Fruit fly (Drosophila melanogaster) Kc167 (cell line): ENCODE data around the gene Tim17a1.
A peak's percentile ranks its signal among the peaks of the same experiment; 100 is the strongest.

ENCODE experiments used
- Myc ChIP-seq: fragments of >200 bp; optimal IDR thresholded peaks from 2 replicates; lab custom pipeline; 2017; ENCODE audit warnings: missing external identifiers
- Sin3A ChIP-seq: fragments of >200 bp; optimal IDR thresholded peaks from 2 replicates; lab custom pipeline; 2018; ENCODE audit warnings: missing external identifiers
- h ChIP-seq: fragments of >200 bp; optimal IDR thresholded peaks from 3 replicates; lab custom pipeline; 2018; ENCODE audit warnings: missing external identifiers
- insv ChIP-seq: fragments of >200 bp; optimal IDR thresholded peaks from 3 replicates; lab custom pipeline; 2018; ENCODE audit warnings: missing external identifiers
- psq ChIP-seq: fragments of >200 bp; optimal IDR thresholded peaks from 2 replicates; lab custom pipeline; 2017; ENCODE audit warnings: missing external identifiers
- ttk ChIP-seq: sonication (Bioruptor generic); optimal IDR thresholded peaks from 2 replicates; lab custom pipeline; 2017; ENCODE audit warnings: missing external identifiers

Gene Tim17a1

DNA sequence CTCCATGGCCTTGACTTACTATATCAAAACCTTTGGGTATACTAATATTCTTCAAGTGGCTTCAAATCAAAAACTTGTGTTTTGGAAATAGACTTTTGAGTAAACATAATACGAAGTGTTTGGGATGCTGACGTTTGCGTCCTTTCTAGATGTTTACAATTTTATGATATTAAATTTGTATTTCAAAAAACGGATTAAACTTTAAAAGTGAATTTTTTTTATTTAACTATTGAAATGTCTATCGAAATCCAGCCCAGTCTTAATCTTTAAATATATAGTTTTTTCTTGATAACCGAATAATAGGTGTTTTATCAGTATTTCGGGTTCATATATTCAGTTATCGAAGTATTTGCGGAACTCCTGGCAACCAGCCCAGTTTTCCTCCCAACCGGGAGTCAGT, at the start of gene Tim17a1:
Tim17a1 (minus strand) TSS at position 101 of the 400 bp plus-strand sequence.
- no peak for TF ChIP-seq ttk (lab: Kevin White, UChicago)
- no peak for TF ChIP-seq insv (lab: Kevin White, UChicago)
- no peak for TF ChIP-seq psq (lab: Kevin White, UChicago)
- TF ChIP-seq Myc (lab: Kevin White, UChicago): no peak

DNA sequence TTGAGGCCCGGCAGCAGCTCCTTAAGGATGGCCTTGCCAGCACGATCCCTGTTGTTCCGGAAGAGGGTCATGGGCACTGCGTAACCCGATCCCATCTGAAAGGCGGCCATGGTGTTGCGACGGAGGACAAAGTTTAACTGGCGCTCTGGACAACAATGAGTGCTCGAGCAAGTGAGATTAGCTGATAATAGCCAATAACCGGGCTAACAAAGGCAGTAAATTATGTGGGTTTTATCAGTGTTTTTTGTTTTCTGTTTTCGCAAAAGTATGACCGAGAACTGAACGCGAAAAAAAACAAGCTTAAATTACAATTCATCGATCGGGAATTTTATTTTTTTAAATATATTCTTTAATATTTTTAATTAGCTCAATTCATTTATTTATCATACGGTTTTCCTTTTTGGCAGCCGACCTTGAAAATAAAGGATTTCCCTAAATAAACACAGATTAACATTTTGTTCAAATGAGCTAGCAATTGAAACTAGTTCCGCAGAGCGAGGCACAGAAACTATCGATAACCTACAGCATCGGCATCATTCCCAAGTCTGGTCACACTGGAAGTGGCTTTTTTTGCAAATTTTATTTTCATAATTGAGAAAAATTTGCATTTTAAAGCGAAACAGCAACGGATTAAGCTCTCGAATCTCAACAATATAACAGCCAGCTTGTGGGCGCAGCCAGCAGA, 48.9 kb upstream of the Tim17a1 start, which contains the start of the genes Dip-C and pps:
Dip-C (minus strand) TSS at position 486 of the 685 bp plus-strand sequence.
pps (plus strand) TSS at position 555 of the 685 bp plus-strand sequence.
- TF ChIP-seq psq (lab: Kevin White, UChicago) (no peak), Sin3A (lab: Kevin White, UChicago) (no peak), Myc (lab: Kevin White, UChicago) (no peak), ttk (lab: Kevin White, UChicago) (no peak), h (no peak), insv (lab: Kevin White, UChicago) (no peak)

DNA sequence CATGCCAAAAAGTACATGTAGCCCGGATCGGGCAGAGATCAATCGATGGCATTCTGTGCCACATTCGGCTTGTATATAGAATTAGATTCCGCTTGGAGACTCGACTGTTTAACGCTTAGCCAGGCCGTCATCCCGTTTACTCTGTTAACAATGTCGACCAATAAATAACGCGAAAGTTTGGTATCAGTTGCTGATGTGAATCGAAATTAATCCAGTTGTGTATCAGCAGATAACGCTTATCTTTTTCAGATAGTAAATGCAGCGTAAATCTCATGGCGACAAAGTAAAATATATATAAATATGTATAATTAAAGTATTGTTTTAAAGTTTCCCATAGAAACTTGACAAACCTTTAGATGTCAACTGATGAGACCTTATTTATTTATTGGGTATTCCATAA, 47.0 kb upstream of the Tim17a1 start:
- no peak for TF ChIP-seq psq (lab: Kevin White, UChicago)
- no peak for TF ChIP-seq h
- TF ChIP-seq Sin3A (lab: Kevin White, UChicago): no peak
- no peak for TF ChIP-seq Myc (lab: Kevin White, UChicago)
- TF ChIP-seq ttk (lab: Kevin White, UChicago): no peak
- no peak for TF ChIP-seq insv (lab: Kevin White, UChicago)

DNA sequence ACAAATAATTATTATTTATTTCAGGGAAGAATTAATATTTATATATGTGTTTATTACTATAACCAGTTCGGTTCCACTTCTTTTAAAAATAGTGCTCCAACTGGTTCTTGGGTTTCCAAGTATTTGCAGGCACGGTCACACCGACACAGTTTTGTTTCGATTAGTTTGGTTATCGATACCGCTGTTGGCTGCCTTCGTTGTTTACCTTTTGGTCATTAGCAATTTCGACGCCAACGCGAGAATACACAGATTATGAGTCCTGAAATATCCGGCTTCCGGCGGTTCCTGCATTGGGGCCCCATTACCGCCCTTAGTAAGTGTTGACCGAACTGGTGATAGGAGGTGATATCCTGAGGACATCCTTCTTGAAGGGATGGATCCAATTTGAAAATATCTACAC, 43.7 kb upstream of the Tim17a1 start, which contains the start of gene CG5196:
CG5196 (plus strand) TSS at position 157 of the 400 bp plus-strand sequence.
- TF ChIP-seq h (no peak), insv (lab: Kevin White, UChicago) (no peak), Sin3A (lab: Kevin White, UChicago) (no peak), ttk (lab: Kevin White, UChicago) (no peak), Myc (lab: Kevin White, UChicago) (no peak), psq (lab: Kevin White, UChicago) (no peak)

DNA sequence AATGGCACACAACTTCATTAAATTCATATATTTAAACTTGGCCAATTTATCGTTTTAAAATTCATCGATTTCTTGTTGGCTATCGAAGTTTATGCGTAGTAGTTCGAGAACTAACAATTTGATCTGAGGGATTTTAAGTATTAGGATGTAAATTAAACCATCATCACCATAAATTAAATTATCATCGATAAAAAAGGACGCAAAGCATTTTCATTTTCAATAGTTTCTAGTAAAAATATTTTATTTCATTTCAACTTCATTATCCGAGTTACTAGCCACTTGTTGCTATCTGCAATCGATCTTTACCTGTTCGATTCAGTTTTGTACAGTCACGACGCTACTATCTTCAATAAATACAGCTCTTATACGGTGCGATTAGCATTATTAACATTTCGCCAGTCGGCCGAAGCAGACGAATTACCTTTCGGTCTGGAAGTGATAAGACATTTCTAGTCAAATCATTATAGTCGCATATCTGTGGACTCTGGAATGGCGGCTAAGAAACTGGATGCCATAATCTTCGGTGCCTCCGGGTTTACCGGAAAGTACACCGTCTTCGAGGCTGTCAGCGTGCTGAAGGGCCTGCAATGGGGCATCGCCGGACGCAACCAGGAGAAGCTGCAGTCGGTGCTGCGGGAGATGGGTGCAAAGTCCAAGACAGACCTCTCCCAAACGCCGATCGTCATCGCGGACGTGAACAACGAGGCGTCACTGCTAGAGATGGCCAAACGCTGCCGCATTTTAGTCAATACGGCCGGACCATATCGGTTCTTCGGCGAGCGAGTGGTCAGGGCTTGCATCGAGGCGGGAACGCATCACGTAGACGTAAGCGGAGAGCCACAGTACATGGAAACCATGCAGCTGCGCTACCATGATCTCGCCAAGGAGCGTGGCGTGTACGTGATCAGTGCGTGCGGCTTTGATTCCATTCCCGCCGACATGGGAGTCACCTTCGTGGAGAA, 42.0 kb upstream of the Tim17a1 start, which contains the start of gene CG5167:
CG5167 (plus strand) TSS at position 298 of the 962 bp plus-strand sequence.
- TF ChIP-seq insv (lab: Kevin White, UChicago): no peak
- no peak for TF ChIP-seq h
- no peak for TF ChIP-seq Sin3A (lab: Kevin White, UChicago)
- no peak for TF ChIP-seq ttk (lab: Kevin White, UChicago)
- no peak for TF ChIP-seq Myc (lab: Kevin White, UChicago)
- no peak for TF ChIP-seq psq (lab: Kevin White, UChicago)

DNA sequence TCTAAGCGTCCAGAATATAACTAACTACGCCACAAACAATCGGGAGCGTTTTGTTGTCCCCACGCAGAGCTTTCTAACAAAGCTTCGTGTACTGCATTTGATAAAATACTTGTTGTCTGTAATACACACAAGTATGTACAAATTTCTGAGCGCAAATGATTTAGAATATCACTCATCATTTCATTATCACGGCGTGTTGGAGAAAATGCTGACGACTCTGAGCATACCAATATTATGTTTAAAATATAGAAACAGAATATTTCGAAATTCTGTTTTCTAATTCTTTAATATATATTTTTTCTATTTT, 41.4 kb upstream of the Tim17a1 start, which contains the start of gene Cyp9f2:
Cyp9f2 (minus strand) TSS at position 101 of the 307 bp plus-strand sequence.
- no peak for TF ChIP-seq Sin3A (lab: Kevin White, UChicago)
- no peak for TF ChIP-seq Myc (lab: Kevin White, UChicago)
- no peak for TF ChIP-seq insv (lab: Kevin White, UChicago)
- no peak for TF ChIP-seq h

DNA sequence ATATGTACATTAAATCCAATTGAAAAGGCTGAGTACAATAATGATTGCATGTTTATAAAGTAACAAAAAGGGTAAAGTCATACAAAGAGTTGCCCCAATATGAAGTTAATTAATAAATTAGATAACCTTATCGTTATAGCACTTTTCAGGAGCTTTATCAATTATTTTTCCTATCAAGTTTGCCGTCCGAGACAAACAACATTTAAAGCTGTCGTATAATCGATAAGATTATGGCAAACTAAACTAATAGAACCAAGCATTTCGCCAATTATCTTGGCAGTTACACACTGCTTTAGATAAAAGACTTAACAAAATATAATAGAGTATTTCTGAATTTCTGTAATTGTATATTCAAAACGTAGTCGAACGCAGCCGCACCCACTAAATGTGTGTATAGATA, 40.7 kb upstream of the Tim17a1 start:
- TF ChIP-seq Sin3A (lab: Kevin White, UChicago) (no peak), ttk (lab: Kevin White, UChicago) (no peak)

DNA sequence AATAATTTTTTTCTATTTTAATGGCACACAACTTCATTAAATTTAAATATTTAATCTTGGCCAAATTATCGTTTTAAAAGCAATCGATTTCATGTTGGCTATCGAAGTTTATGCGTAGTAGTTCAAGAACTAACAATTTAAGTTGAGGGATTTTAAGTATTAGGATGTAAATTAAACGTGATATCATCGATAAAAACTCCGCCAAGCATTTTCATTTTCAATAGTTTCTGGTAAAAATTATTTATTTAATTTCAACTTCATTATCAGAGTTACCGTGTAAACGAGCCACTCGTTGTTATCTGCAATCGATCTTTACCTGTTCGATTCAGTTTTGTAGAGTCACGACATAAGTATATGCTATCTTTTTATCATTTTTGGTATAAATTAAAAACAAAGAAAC, 38.5 kb upstream of the Tim17a1 start:
- TF ChIP-seq Myc (lab: Kevin White, UChicago): no peak
- TF ChIP-seq h: no peak
- TF ChIP-seq insv (lab: Kevin White, UChicago): no peak
- no peak for TF ChIP-seq psq (lab: Kevin White, UChicago)
- no peak for TF ChIP-seq ttk (lab: Kevin White, UChicago)
- TF ChIP-seq Sin3A (lab: Kevin White, UChicago): no peak

DNA sequence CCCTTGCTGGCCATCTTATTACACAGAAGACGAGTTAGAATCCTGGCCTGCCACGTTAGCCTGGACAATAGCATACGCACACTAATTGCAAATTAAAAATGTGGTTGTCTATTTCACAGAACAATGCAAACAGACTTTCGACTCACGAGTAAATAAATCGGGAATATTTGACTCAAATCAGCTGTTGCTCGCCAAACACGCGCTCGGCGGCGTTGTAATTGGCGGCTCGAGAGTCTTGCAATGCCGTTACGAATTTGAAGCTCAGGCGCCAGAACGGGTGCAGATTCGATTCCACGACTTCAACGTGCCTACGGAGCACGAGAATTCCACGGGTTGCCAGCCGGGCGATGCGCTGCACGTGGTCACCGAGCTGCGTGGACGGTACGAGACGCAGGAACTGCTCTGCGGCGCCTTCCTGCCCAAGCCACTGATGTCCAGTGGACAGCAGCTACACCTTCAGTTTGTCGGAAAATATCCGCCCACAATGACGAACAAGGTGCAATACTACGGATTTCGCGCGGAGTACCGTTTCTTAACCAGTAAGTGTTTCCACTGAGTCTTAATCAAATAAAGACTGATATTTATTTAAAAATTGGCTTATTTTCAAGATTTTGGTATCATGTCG, 37.3 kb upstream of the Tim17a1 start, which contains the start of gene DNAlig3:
DNAlig3 (minus strand) TSS at position 168 of the 625 bp plus-strand sequence.
- TF ChIP-seq Myc (lab: Kevin White, UChicago) (no peak), insv (lab: Kevin White, UChicago) (peak; percentile 84)

DNA sequence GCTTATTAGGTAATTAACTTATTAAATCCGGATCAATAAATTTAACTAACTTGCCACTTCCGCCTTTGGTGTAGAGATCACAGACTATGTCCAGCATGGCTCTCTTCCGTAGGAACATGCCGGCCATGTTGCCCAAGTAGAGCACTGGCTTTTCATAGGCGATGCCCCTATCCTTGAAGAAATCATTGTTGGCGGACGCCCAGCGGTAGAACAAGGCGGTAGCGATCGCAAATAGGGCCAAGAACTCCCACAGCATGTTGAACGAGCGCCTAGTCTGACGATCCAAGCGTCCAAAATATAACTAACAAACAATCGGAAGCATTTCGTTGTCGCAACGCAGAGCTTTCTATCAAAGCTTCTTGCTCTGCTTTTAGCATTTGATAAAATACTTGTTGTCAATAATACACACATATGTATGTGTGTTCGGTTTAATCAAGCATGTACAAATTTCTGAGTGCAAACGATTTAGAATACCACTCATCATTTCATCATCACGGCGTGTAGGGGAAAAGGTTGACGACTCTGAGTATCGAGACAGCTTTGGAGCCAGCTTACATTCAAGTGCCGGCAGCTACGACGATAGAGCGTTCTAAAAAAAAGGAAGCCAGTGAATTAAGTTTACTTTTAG, 34.3 kb upstream of the Tim17a1 start, which contains the start of gene Cyp9f3:
Cyp9f3 (minus strand) TSS at position 310 of the 628 bp plus-strand sequence.
- no peak for TF ChIP-seq Myc (lab: Kevin White, UChicago)

DNA sequence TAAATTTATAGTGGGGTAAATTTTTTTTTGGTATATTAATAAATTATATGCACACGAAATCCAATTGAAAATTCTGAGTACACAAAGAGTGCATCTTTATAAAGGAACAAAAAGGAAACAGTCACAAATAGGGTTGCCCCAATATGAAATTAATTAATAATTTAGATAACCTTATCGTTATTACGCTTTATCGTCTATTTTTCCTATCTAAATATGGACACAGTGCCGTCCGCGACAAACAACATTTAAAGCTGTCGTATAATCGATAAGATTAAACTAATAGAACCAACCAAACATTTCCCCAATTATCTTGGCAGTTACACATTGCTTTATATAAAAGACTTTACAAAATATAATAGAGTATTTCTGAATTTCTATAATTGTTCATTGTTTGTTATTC, 33.6 kb upstream of the Tim17a1 start:
- TF ChIP-seq h: no peak
- TF ChIP-seq Myc (lab: Kevin White, UChicago): no peak
- no peak for TF ChIP-seq ttk (lab: Kevin White, UChicago)
- no peak for TF ChIP-seq psq (lab: Kevin White, UChicago)
- no peak for TF ChIP-seq Sin3A (lab: Kevin White, UChicago)
- TF ChIP-seq insv (lab: Kevin White, UChicago): no peak
